Fruit fly (Drosophila melanogaster) whole organism, embryonic: Measurements from ENCODE around the gene Paris.

ENCODE experiments used
- CG10209 ChIP-seq: fragments of 200-800 bp; sonication (Bioruptor generic); optimal IDR thresholded peaks from 3 replicates; lab custom pipeline; 2017; ENCODE audit warnings: missing biosample characterization, mild to moderate bottlenecking, missing genetic modification characterization, missing genetic modification reagents
- CG11504 ChIP-seq: fragments of 200-800 bp; sonication (Bioruptor generic); optimal IDR thresholded peaks from 3 replicates; lab custom pipeline; 2019; ENCODE audit warnings: missing biosample characterization, mild to moderate bottlenecking, missing genetic modification characterization, moderate library complexity
- CG12236 ChIP-seq: fragments of 200-800 bp; sonication (Bioruptor generic); optimal IDR thresholded peaks from 2 replicates; lab custom pipeline; 2016; ENCODE audit warnings: missing biosample characterization, missing genetic modification characterization
- CG13624 ChIP-seq: fragments of 200-800 bp; sonication (Bioruptor generic); optimal IDR thresholded peaks from 2 replicates; lab custom pipeline; 2016; ENCODE audit warnings: missing biosample characterization, missing genetic modification characterization
- CG14860 ChIP-seq: fragments of 200-800 bp; sonication (Bioruptor generic); IDR thresholded peaks from 3 replicates; pipeline ENCODE4 v1.3.6; 2022; ENCODE audit warnings: missing biosample characterization, missing genetic modification characterization; ENCODE audit not compliant: partially characterized antibody
- CG15269 ChIP-seq: fragments of 200-800 bp; sonication (Bioruptor generic); optimal IDR thresholded peaks from 2 replicates; lab custom pipeline; 2018; ENCODE audit warnings: missing biosample characterization, mild to moderate bottlenecking, missing genetic modification characterization, moderate library complexity
- CG1602 ChIP-seq: fragments of 200-800 bp; sonication (Bioruptor generic); optimal IDR thresholded peaks from 3 replicates; lab custom pipeline; 2016; ENCODE audit warnings: missing biosample characterization, missing genetic modification characterization
- CG18599 ChIP-seq: fragments of 200-800 bp; sonication (Bioruptor generic); optimal IDR thresholded peaks from 3 replicates; lab custom pipeline; 2017; ENCODE audit warnings: missing biosample characterization, missing genetic modification characterization, mild to moderate bottlenecking, moderate library complexity, missing genetic modification reagents
- CG18764 ChIP-seq: fragments of 200-800 bp; sonication (Bioruptor generic); optimal IDR thresholded peaks from 3 replicates; lab custom pipeline; 2016; ENCODE audit warnings: missing biosample characterization, missing genetic modification characterization
- CG32532 ChIP-seq: fragments of 200-800 bp; sonication (Bioruptor generic); IDR thresholded peaks from 2 replicates; pipeline ENCODE4 v1.3.6; 2022; ENCODE audit warnings: missing biosample characterization, missing genetic modification characterization
- CG42726 ChIP-seq: fragments of 200-800 bp; sonication (Bioruptor generic); IDR thresholded peaks from 2 replicates; pipeline ENCODE4 v1.3.6; 2022; ENCODE audit warnings: missing biosample characterization, missing genetic modification characterization; ENCODE audit not compliant: partially characterized antibody
- CG4282 ChIP-seq: fragments of 200-800 bp; sonication (Bioruptor generic); optimal IDR thresholded peaks from 2 replicates; lab custom pipeline; 2016; ENCODE audit warnings: missing biosample characterization, missing genetic modification characterization
- CG7372 ChIP-seq: fragments of 200-800 bp; sonication (Bioruptor generic); IDR thresholded peaks from 2 replicates; pipeline ENCODE4 v1.3.6; 2022; ENCODE audit warnings: missing biosample characterization, missing genetic modification characterization
- CG7963 ChIP-seq: fragments of 200-800 bp; sonication (Bioruptor generic); IDR thresholded peaks from 3 replicates; pipeline ENCODE4 v1.3.6; 2022; ENCODE audit warnings: missing biosample characterization, missing genetic modification characterization; ENCODE audit not compliant: partially characterized antibody
- CG9797 ChIP-seq: fragments of 200-800 bp; sonication (Bioruptor generic); optimal IDR thresholded peaks from 3 replicates; lab custom pipeline; 2018; ENCODE audit warnings: missing biosample characterization, mild to moderate bottlenecking, missing genetic modification characterization
- Camta ChIP-seq: fragments of 200-800 bp; sonication (Bioruptor generic); optimal IDR thresholded peaks from 2 replicates; lab custom pipeline; 2016; ENCODE audit warnings: missing biosample characterization, missing genetic modification characterization
- Elba2 ChIP-seq: fragments of 200-800 bp; sonication (Bioruptor generic); optimal IDR thresholded peaks from 3 replicates; lab custom pipeline; 2016; ENCODE audit warnings: missing biosample characterization, missing genetic modification characterization
- Ets65A ChIP-seq: fragments of 200-800 bp; sonication (Bioruptor generic); peaks from one replicate; lab custom pipeline; 2016; ENCODE audit warnings: missing biosample characterization, missing genetic modification characterization
- Fer3 ChIP-seq: fragments of 200-800 bp; sonication (Bioruptor generic); optimal IDR thresholded peaks from 2 replicates; lab custom pipeline; 2018; ENCODE audit warnings: missing biosample characterization, mild to moderate bottlenecking, missing genetic modification characterization, moderate library complexity
- HHEX ChIP-seq: fragments of 200-800 bp; sonication (Bioruptor generic); optimal IDR thresholded peaks from 3 replicates; lab custom pipeline; 2017; ENCODE audit warnings: missing biosample characterization, mild to moderate bottlenecking, missing genetic modification characterization, missing genetic modification reagents
- HLH54F ChIP-seq: fragments of 200-800 bp; sonication (Bioruptor generic); optimal IDR thresholded peaks from 3 replicates; lab custom pipeline; 2016; ENCODE audit warnings: missing biosample characterization, missing genetic modification characterization
- HLHmδ ChIP-seq: fragments of 200-800 bp; sonication (Bioruptor generic); optimal IDR thresholded peaks from 2 replicates; lab custom pipeline; 2018; ENCODE audit warnings: missing biosample characterization, mild to moderate bottlenecking, missing genetic modification characterization, moderate library complexity
- Hr51 ChIP-seq, 2 experiments: fragments of 200-800 bp; sonication (Bioruptor generic); optimal IDR thresholded peaks; 2 replicates in 1 of 2; 3 replicates in 1 of 2; lab custom pipeline; 2016 to 2018; ENCODE audit warnings: missing biosample characterization in 2 of 2, missing genetic modification characterization in 2 of 2, mild to moderate bottlenecking in 1 of 2, moderate library complexity in 1 of 2
- Max ChIP-seq: fragments of 200-800 bp; sonication (Bioruptor generic); optimal IDR thresholded peaks from 2 replicates; lab custom pipeline; 2016; ENCODE audit warnings: missing biosample characterization, mild to moderate bottlenecking, missing genetic modification characterization
- Mes4 ChIP-seq: fragments of 200-800 bp; sonication (Bioruptor generic); optimal IDR thresholded peaks from 2 replicates; lab custom pipeline; 2016; ENCODE audit warnings: missing biosample characterization, missing genetic modification characterization
- Mrtf ChIP-seq: fragments of 200-800 bp; sonication (Bioruptor generic); IDR thresholded peaks from 3 replicates; pipeline ENCODE4 v1.3.6; 2022; ENCODE audit warnings: missing biosample characterization, missing genetic modification characterization
- Sin3A ChIP-seq: fragments of >200 bp; optimal IDR thresholded peaks from 2 replicates; lab custom pipeline; 2018
- Xrp1 ChIP-seq: fragments of 200-800 bp; sonication (Bioruptor generic); IDR thresholded peaks from 2 replicates; pipeline ENCODE4 v1.3.6; 2022; ENCODE audit warnings: missing biosample characterization, missing genetic modification characterization
- abd-A ChIP-seq: fragments of 200-800 bp; sonication (Bioruptor generic); optimal IDR thresholded peaks from 3 replicates; lab custom pipeline; 2019; ENCODE audit warnings: missing biosample characterization, mild to moderate bottlenecking, missing genetic modification characterization, moderate library complexity
- amos ChIP-seq: fragments of 200-800 bp; sonication (Bioruptor generic); IDR thresholded peaks from 2 replicates; pipeline ENCODE4 v1.3.6; 2022; ENCODE audit warnings: missing biosample characterization, missing genetic modification characterization; ENCODE audit not compliant: partially characterized antibody
- aop ChIP-seq: fragments of 200-800 bp; sonication (Bioruptor generic); IDR thresholded peaks from 2 replicates; pipeline ENCODE4 v1.3.6; 2022; ENCODE audit warnings: missing biosample characterization, missing genetic modification characterization
- bbx ChIP-seq: fragments of 200-800 bp; sonication (Bioruptor generic); IDR thresholded peaks from 2 replicates; pipeline ENCODE4 v1.3.6; 2022; ENCODE audit warnings: missing biosample characterization, missing genetic modification characterization; ENCODE audit not compliant: partially characterized antibody
- caup ChIP-seq: fragments of 200-800 bp; sonication (Bioruptor generic); optimal IDR thresholded peaks from 3 replicates; lab custom pipeline; 2017; ENCODE audit warnings: missing biosample characterization, mild to moderate bottlenecking, missing genetic modification characterization, moderate library complexity; ENCODE audit not compliant: severe bottlenecking
- chn ChIP-seq: fragments of 200-800 bp; sonication (Bioruptor generic); optimal IDR thresholded peaks from 2 replicates; lab custom pipeline; 2016; ENCODE audit warnings: missing biosample characterization, missing genetic modification characterization
- dimm ChIP-seq: fragments of 200-800 bp; sonication (Bioruptor generic); IDR thresholded peaks from 2 replicates; pipeline ENCODE4 v1.3.6; 2022; ENCODE audit warnings: missing biosample characterization, missing genetic modification characterization
- disco-r ChIP-seq: fragments of 200-800 bp; sonication (Bioruptor generic); optimal IDR thresholded peaks from 2 replicates; lab custom pipeline; 2016; ENCODE audit warnings: missing biosample characterization, missing genetic modification characterization
- dysf ChIP-seq: fragments of 200-800 bp; sonication (Bioruptor generic); IDR thresholded peaks from 3 replicates; pipeline ENCODE4 v1.3.6; 2022; ENCODE audit warnings: missing biosample characterization, missing genetic modification characterization
- ems ChIP-seq: fragments of 200-800 bp; sonication (Bioruptor generic); optimal IDR thresholded peaks from 3 replicates; lab custom pipeline; 2016; ENCODE audit warnings: missing biosample characterization, missing genetic modification characterization
- ftz-f1 ChIP-seq: fragments of 200-800 bp; sonication (Bioruptor generic); optimal IDR thresholded peaks from 2 replicates; lab custom pipeline; 2016; ENCODE audit warnings: missing biosample characterization, missing genetic modification characterization
- gsb ChIP-seq: fragments of 200-800 bp; sonication (Bioruptor generic); IDR thresholded peaks from 2 replicates; pipeline ENCODE4 v1.3.6; 2022; ENCODE audit warnings: missing biosample characterization, missing genetic modification characterization
- inv ChIP-seq: fragments of 200-800 bp; sonication (Bioruptor generic); IDR thresholded peaks from 2 replicates; pipeline ENCODE4 v1.3.6; 2022; ENCODE audit warnings: missing biosample characterization, missing genetic modification characterization; ENCODE audit not compliant: partially characterized antibody
- jigr1 ChIP-seq: fragments of 200-800 bp; sonication (Bioruptor generic); IDR thresholded peaks from 3 replicates; pipeline ENCODE4 v1.3.6; 2022; ENCODE audit warnings: missing biosample characterization, missing genetic modification characterization
- klu ChIP-seq: fragments of 200-800 bp; sonication (Bioruptor generic); IDR thresholded peaks from 2 replicates; pipeline ENCODE4 v1.3.6; 2022; ENCODE audit warnings: missing biosample characterization, missing genetic modification characterization
- lilli ChIP-seq: fragments of 200-800 bp; sonication (Bioruptor generic); optimal IDR thresholded peaks from 3 replicates; lab custom pipeline; 2016; ENCODE audit warnings: missing biosample characterization, missing genetic modification characterization
- pita ChIP-seq: fragments of 200-800 bp; sonication (Bioruptor generic); optimal IDR thresholded peaks from 2 replicates; lab custom pipeline; 2017; ENCODE audit warnings: missing biosample characterization, mild to moderate bottlenecking, missing genetic modification characterization
- row ChIP-seq: fragments of 200-800 bp; sonication (Bioruptor generic); IDR thresholded peaks from 3 replicates; pipeline ENCODE4 v1.3.6; 2022; ENCODE audit warnings: missing biosample characterization, missing genetic modification characterization
- sd ChIP-seq: fragments of 200-800 bp; sonication (Bioruptor generic); optimal IDR thresholded peaks from 3 replicates; lab custom pipeline; 2018; ENCODE audit warnings: missing biosample characterization, mild to moderate bottlenecking, missing genetic modification characterization, moderate library complexity
- sens ChIP-seq: fragments of 200-800 bp; sonication (Bioruptor generic); peaks from one replicate; lab custom pipeline; 2016; ENCODE audit warnings: missing biosample characterization, missing genetic modification characterization
- stc ChIP-seq: fragments of 200-800 bp; sonication (Bioruptor generic); IDR thresholded peaks from 2 replicates; pipeline ENCODE4 v1.3.6; 2022; ENCODE audit warnings: missing biosample characterization, missing genetic modification characterization
- tap ChIP-seq: fragments of 200-800 bp; optimal IDR thresholded peaks from 3 replicates; lab custom pipeline; 2019; ENCODE audit warnings: missing biosample characterization, mild to moderate bottlenecking, missing genetic modification characterization, moderate library complexity
- twi ChIP-seq: fragments of 200-800 bp; optimal IDR thresholded peaks from 2 replicates; lab custom pipeline; 2019; ENCODE audit warnings: missing biosample characterization, mild to moderate bottlenecking, missing genetic modification characterization, moderate library complexity
- wek ChIP-seq: fragments of 200-800 bp; sonication (Bioruptor generic); optimal IDR thresholded peaks from 3 replicates; lab custom pipeline; 2018; ENCODE audit warnings: missing biosample characterization, mild to moderate bottlenecking, missing genetic modification characterization, moderate library complexity

The Paris gene

DNA sequence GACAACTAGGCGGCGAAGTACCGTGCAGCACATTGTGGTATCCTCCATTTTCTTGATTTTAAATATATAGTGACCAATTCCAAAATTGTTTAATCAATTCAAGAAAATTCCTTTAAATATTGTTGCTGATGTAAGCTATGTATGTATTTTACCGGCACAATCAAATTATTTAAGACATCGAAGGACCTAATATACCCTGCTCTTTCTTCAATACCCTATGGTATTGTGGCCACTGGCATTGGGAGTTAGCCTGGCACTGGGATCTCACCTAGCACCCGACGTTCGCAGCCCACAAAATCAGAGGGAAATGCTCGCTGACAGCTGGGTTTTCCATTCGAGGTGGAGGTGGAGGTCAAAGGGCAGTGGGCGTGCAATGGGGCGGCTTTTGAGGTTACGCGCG lies 41.3 kb upstream of the Paris start (continued):
- TF ChIP-seq CG42726 (no peak), disco-r (GFP tag; lab: Kevin White, UChicago) (no peak), Xrp1 (no peak), lilli (GFP tag; lab: Kevin White, UChicago) (peak; percentile 5), CG14860 (GFP tag; lab: Robert Waterston, UW) (no peak), CG1602 (no peak), klu (GFP tag; lab: Robert Waterston, UW) (no peak), sens (GFP tag; lab: Kevin White, UChicago) (peak; percentile 3), CG18764 (GFP tag; lab: Kevin White, UChicago) (no peak), stc (GFP tag; lab: Robert Waterston, UW) (no peak), ems (GFP tag; lab: Kevin White, UChicago) (no peak), CG18599 (GFP tag; lab: Kevin White, UChicago) (peak; percentile 49), CG9797 (GFP tag; lab: Kevin White, UChicago) (no peak), amos (GFP tag; lab: Robert Waterston, UW) (no peak), Hr51 (GFP tag; optimal IDR thresholded peaks at IDR 0.05; lab: Kevin White, UChicago) (no peak), wek (GFP tag; lab: Kevin White, UChicago) (no peak), caup (GFP tag; lab: Kevin White, UChicago) (no peak), HLH54F (GFP tag; lab: Kevin White, UChicago) (no peak), dysf (GFP tag; lab: Robert Waterston, UW) (0 out of 3 replicates have a peak, but pooled peaks have one; percentile 16), abd-A (tag; lab: Kevin White, UChicago) (no peak), gsb (0 out of 2 replicates have a peak, but pooled peaks have one; percentile 24), Ets65A (peak; percentile 63), CG32532 (GFP tag; lab: Robert Waterston, UW) (peak; percentile 18; the same call in 1 of the 2 replicates), CG11504 (no peak), CG10209 (GFP tag; lab: Kevin White, UChicago) (no peak), CG4282 (GFP tag; lab: Kevin White, UChicago) (no peak), Mrtf (no peak), row (GFP tag; lab: Robert Waterston, UW) (peak; percentile 50; the same call in 2 of the 3 replicates), dimm (GFP tag; lab: Robert Waterston, UW) (peak; percentile 23; the same call in 1 of the 2 replicates), Sin3A (lab: Kevin White, UChicago) (no peak), CG15269 (tag; lab: Kevin White, UChicago) (no peak), inv (no peak), HHEX (GFP tag; lab: Kevin White, UChicago) (no peak), CG7372 (GFP tag; lab: Robert Waterston, UW) (no peak), bbx (GFP tag; lab: Robert Waterston, UW) (no peak), CG12236 (GFP tag; lab: Kevin White, UChicago) (no peak), Camta (GFP tag; lab: Kevin White, UChicago) (no peak), Max (GFP tag; lab: Kevin White, UChicago) (no peak), Fer3 (tag; lab: Kevin White, UChicago) (no peak), jigr1 (no peak), Elba2 (GFP tag; lab: Kevin White, UChicago) (no peak), tap (tag; lab: Kevin White, UChicago) (no peak), ftz-f1 (GFP tag; lab: Kevin White, UChicago) (no peak), pita (GFP tag; lab: Kevin White, UChicago) (no peak), HLHmδ (GFP tag; lab: Kevin White, UChicago) (no peak), CG7963 (no peak), sd (tag; lab: Kevin White, UChicago) (no peak), CG13624 (GFP tag; lab: Kevin White, UChicago) (no peak), Mes4 (GFP tag; lab: Kevin White, UChicago) (no peak), twi (no peak), chn (GFP tag; lab: Kevin White, UChicago) (no peak), aop (GFP tag; lab: Robert Waterston, UW) (no peak)
